Worm (Caenorhabditis elegans): Measurements from ENCODE around the gene glr-2.

glr-2 gene

ce11 chrIII:7166664-7167567, 22.2 kb upstream of the glr-2 start (continued):
- TF ChIP-seq elt-3 (tag; optimal IDR thresholded peaks at IDR 0.05) = no peak
- TF ChIP-seq fos-1 (tag; optimal IDR thresholded peaks at IDR 0.05) = peak; percentile 58
- TF ChIP-seq lin-11 (tag; optimal IDR thresholded peaks at IDR 0.05) = peak; percentile 63
- no peak for TF ChIP-seq ceh-16 (tag; optimal IDR thresholded peaks at IDR 0.05)
- TF ChIP-seq sma-9 (GFP tag; optimal IDR thresholded peaks at IDR 0.05) = peak; percentile 13
- no peak for TF ChIP-seq sma-9 (tag; optimal IDR thresholded peaks at IDR 0.05)
- no peak for TF ChIP-seq ama-1 (optimal IDR thresholded peaks at IDR 0.05)
- no peak for TF ChIP-seq nhr-11 (tag; optimal IDR thresholded peaks at IDR 0.05)
- no peak for TF ChIP-seq nhr-6 (tag; optimal IDR thresholded peaks at IDR 0.05)
- no peak for TF ChIP-seq ZK546.5 (tag; optimal IDR thresholded peaks at IDR 0.05)
- no peak for TF ChIP-seq snpc-4 (tag; optimal IDR thresholded peaks at IDR 0.05)
- peak in 1 of 2 experiments; percentile 69 for TF ChIP-seq lsy-2 (tag; optimal IDR thresholded peaks at IDR 0.05)
- TF ChIP-seq crh-2 (tag; optimal IDR thresholded peaks at IDR 0.05) = peak; percentile 71
- TF ChIP-seq sem-4 (tag; optimal IDR thresholded peaks at IDR 0.05) = no peak
- TF ChIP-seq R02D3.7 (tag; optimal IDR thresholded peaks at IDR 0.05) = no peak
- TF ChIP-seq mbf-1 (tag; optimal IDR thresholded peaks at IDR 0.05) = no peak
- no peak for TF ChIP-seq unc-39 (tag; optimal IDR thresholded peaks at IDR 0.05)
- no peak for TF ChIP-seq dmd-4 (tag; optimal IDR thresholded peaks at IDR 0.05)
- TF ChIP-seq blmp-1 (tag; optimal IDR thresholded peaks at IDR 0.05; ENCODE audit: insufficient read depth) = no peak
- peak; percentile 74 for TF ChIP-seq egl-27 (tag; optimal IDR thresholded peaks at IDR 0.05)
- TF ChIP-seq skn-1 (tag; optimal IDR thresholded peaks at IDR 0.05) = no peak
- TF ChIP-seq lin-13 (GFP tag; optimal IDR thresholded peaks at IDR 0.05) = peak; percentile 5
- no peak for TF ChIP-seq nhr-21 (tag; optimal IDR thresholded peaks at IDR 0.05)
- TF ChIP-seq mab-5 (tag; optimal IDR thresholded peaks at IDR 0.05) = peak; percentile 16
- TF ChIP-seq nhr-25 (tag; optimal IDR thresholded peaks at IDR 0.05) = peak; percentile 5

ce11 chrIII:7165816-7166229, 21.1 kb upstream of the glr-2 start:
- TF ChIP-seq skn-1 (tag; optimal IDR thresholded peaks at IDR 0.05) (no peak), ceh-82 (tag; optimal IDR thresholded peaks at IDR 0.05) (no peak), ztf-1 (GFP tag; conservative IDR thresholded peaks at IDR 0.05) (no peak), alr-1 (tag; optimal IDR thresholded peaks at IDR 0.05) (no peak), ztf-4 (tag; optimal IDR thresholded peaks at IDR 0.05) (no peak), egl-27 (tag; optimal IDR thresholded peaks at IDR 0.05) (peak; percentile 43), sma-9 (GFP tag; optimal IDR thresholded peaks at IDR 0.05) (peak; percentile 73), sma-9 (tag; optimal IDR thresholded peaks at IDR 0.05) (no peak), Y55F3AM.14 (GFP tag; optimal IDR thresholded peaks at IDR 0.05) (no peak), lin-13 (GFP tag; optimal IDR thresholded peaks at IDR 0.05) (no peak), C34F6.9 (tag; optimal IDR thresholded peaks at IDR 0.05) (peak; percentile 80), gmeb-1 (tag; optimal IDR thresholded peaks at IDR 0.05) (peak; percentile 52), nhr-21 (tag; optimal IDR thresholded peaks at IDR 0.05) (no peak), zag-1 (tag; optimal IDR thresholded peaks at IDR 0.05) (no peak), elt-1 (tag; optimal IDR thresholded peaks at IDR 0.05) (no peak), mdl-1 (tag; optimal IDR thresholded peaks at IDR 0.05) (peak in 1 of 2 experiments; percentile 21), nhr-11 (tag; optimal IDR thresholded peaks at IDR 0.05) (no peak), unc-55 (GFP tag; optimal IDR thresholded peaks at IDR 0.05) (peak; percentile 57), nhr-129 (tag; optimal IDR thresholded peaks at IDR 0.05) (peak; percentile 76), ztf-11 (tag; optimal IDR thresholded peaks at IDR 0.05) (no peak), sem-4 (tag; optimal IDR thresholded peaks at IDR 0.05) (no peak), nhr-6 (tag; optimal IDR thresholded peaks at IDR 0.05) (no peak), peb-1 (tag; optimal IDR thresholded peaks at IDR 0.05) (no peak), nhr-10 (tag; optimal IDR thresholded peaks at IDR 0.05) (no peak), fos-1 (tag; optimal IDR thresholded peaks at IDR 0.05) (peak; percentile 95), F13H6.1 (tag; optimal IDR thresholded peaks at IDR 0.05) (peak; percentile 51), unc-62 (GFP tag; optimal IDR thresholded peaks at IDR 0.05) (no peak), nhr-237 (tag; optimal IDR thresholded peaks at IDR 0.05) (no peak), mbf-1 (tag; optimal IDR thresholded peaks at IDR 0.05) (no peak), lsy-2 (tag; optimal IDR thresholded peaks at IDR 0.05) (peak in 1 of 2 experiments; percentile 50), nhr-23 (tag; optimal IDR thresholded peaks at IDR 0.05) (no peak), lin-11 (tag; optimal IDR thresholded peaks at IDR 0.05) (no peak), ceh-16 (tag; optimal IDR thresholded peaks at IDR 0.05) (no peak), nhr-25 (tag; optimal IDR thresholded peaks at IDR 0.05) (no peak), blmp-1 (tag; optimal IDR thresholded peaks at IDR 0.05; ENCODE audit: insufficient read depth) (peak; percentile 71), crh-2 (tag; optimal IDR thresholded peaks at IDR 0.05) (peak; percentile 87), nhr-77 (tag; optimal IDR thresholded peaks at IDR 0.05) (no peak), ama-1 (optimal IDR thresholded peaks at IDR 0.05) (no peak), elt-3 (tag; optimal IDR thresholded peaks at IDR 0.05) (no peak), ZK546.5 (tag; optimal IDR thresholded peaks at IDR 0.05) (no peak), lin-39 (tag; optimal IDR thresholded peaks at IDR 0.05) (no peak), aly-2 (tag; optimal IDR thresholded peaks at IDR 0.05) (no peak)

All from whole organism, L2 larva.